Fruit fly (Drosophila melanogaster) whole organism, embryonic: ENCODE results near the gene CG12560.

Source experiments
- Antp ChIP-seq: fragments of 200-800 bp; sonication (Bioruptor generic); optimal IDR thresholded peaks from 3 replicates; lab custom pipeline; 2016; ENCODE audit warnings: missing biosample characterization, missing genetic modification characterization
- Atf-2 ChIP-seq: fragments of 200-800 bp; sonication (Bioruptor generic); optimal IDR thresholded peaks from 2 replicates; lab custom pipeline; 2016; ENCODE audit warnings: missing biosample characterization, missing genetic modification characterization
- BEAF-32 ChIP-seq: fragments of 200-800 bp; sonication (Bioruptor generic); optimal IDR thresholded peaks from 3 replicates; lab custom pipeline; 2017; ENCODE audit warnings: missing biosample characterization, missing genetic modification characterization, mild to moderate bottlenecking, moderate library complexity, missing genetic modification reagents
- Bgb ChIP-seq: fragments of 200-800 bp; sonication (Bioruptor generic); IDR thresholded peaks from 2 replicates; pipeline ENCODE4 v1.3.6; 2022; ENCODE audit warnings: missing biosample characterization, missing genetic modification characterization; ENCODE audit not compliant: partially characterized antibody
- Blimp-1 ChIP-seq: fragments of 200-800 bp; sonication (Bioruptor generic); optimal IDR thresholded peaks from 3 replicates; lab custom pipeline; 2018; ENCODE audit warnings: missing biosample characterization, missing genetic modification characterization, mild to moderate bottlenecking, moderate library complexity, missing genetic modification reagents
- BtbVII ChIP-seq: fragments of 200-800 bp; sonication (Bioruptor generic); optimal IDR thresholded peaks from 3 replicates; lab custom pipeline; 2017; ENCODE audit warnings: missing biosample characterization, mild to moderate bottlenecking, missing genetic modification characterization
- CG10543 ChIP-seq: fragments of 200-800 bp; sonication (Bioruptor generic); optimal IDR thresholded peaks from 3 replicates; lab custom pipeline; 2017; ENCODE audit warnings: missing biosample characterization, mild to moderate bottlenecking, missing genetic modification characterization, moderate library complexity
- CG11695 ChIP-seq: fragments of 200-800 bp; sonication (Bioruptor generic); IDR thresholded peaks from 3 replicates; pipeline ENCODE4 v1.3.6; 2022; ENCODE audit warnings: missing biosample characterization, missing genetic modification characterization
- CG12744 ChIP-seq: fragments of 200-800 bp; sonication (Bioruptor generic); optimal IDR thresholded peaks from 2 replicates; lab custom pipeline; 2016; ENCODE audit warnings: missing biosample characterization, missing genetic modification characterization
- CG12942 ChIP-seq: fragments of 200-800 bp; sonication (Bioruptor generic); optimal IDR thresholded peaks from 3 replicates; lab custom pipeline; 2016; ENCODE audit warnings: missing biosample characterization, missing genetic modification characterization
- CG13296 ChIP-seq: fragments of 200-800 bp; sonication (Bioruptor generic); optimal IDR thresholded peaks from 3 replicates; lab custom pipeline; 2018; ENCODE audit warnings: missing biosample characterization, mild to moderate bottlenecking, missing genetic modification characterization
- CG17361 ChIP-seq: fragments of 200-800 bp; sonication (Bioruptor generic); IDR thresholded peaks from 3 replicates; pipeline ENCODE4 v1.3.6; 2022; ENCODE audit warnings: missing biosample characterization, missing genetic modification characterization
- CG18011 ChIP-seq: fragments of 200-800 bp; sonication (Bioruptor generic); optimal IDR thresholded peaks from 2 replicates; lab custom pipeline; 2017; ENCODE audit warnings: missing biosample characterization, missing genetic modification characterization, mild to moderate bottlenecking, moderate library complexity, missing genotype
- CG18476 ChIP-seq: fragments of 200-800 bp; sonication (Bioruptor generic); optimal IDR thresholded peaks from 2 replicates; lab custom pipeline; 2016; ENCODE audit warnings: missing biosample characterization, mild to moderate bottlenecking, missing genetic modification characterization
- CG2202 ChIP-seq: fragments of 200-800 bp; sonication (Bioruptor generic); optimal IDR thresholded peaks from 2 replicates; lab custom pipeline; 2018; ENCODE audit warnings: missing biosample characterization, mild to moderate bottlenecking, missing genetic modification characterization
- CG3163 ChIP-seq: fragments of 200-800 bp; sonication (Bioruptor generic); optimal IDR thresholded peaks from 3 replicates; lab custom pipeline; 2016; ENCODE audit warnings: missing biosample characterization, missing genetic modification characterization
- CG33213 ChIP-seq: fragments of 200-800 bp; sonication (Bioruptor generic); optimal IDR thresholded peaks from 3 replicates; lab custom pipeline; 2016; ENCODE audit warnings: missing biosample characterization, missing genetic modification characterization
- CG3995 ChIP-seq: fragments of 200-800 bp; sonication (Bioruptor generic); optimal IDR thresholded peaks from 3 replicates; lab custom pipeline; 2016; ENCODE audit warnings: missing biosample characterization, missing genetic modification characterization
- CG4282 ChIP-seq: fragments of 200-800 bp; sonication (Bioruptor generic); optimal IDR thresholded peaks from 2 replicates; lab custom pipeline; 2016; ENCODE audit warnings: missing biosample characterization, missing genetic modification characterization
- CG6791 ChIP-seq: fragments of 200-800 bp; sonication (Bioruptor generic); IDR thresholded peaks from 3 replicates; pipeline ENCODE4 v1.3.6; 2022; ENCODE audit warnings: missing biosample characterization, missing genetic modification characterization; ENCODE audit not compliant: partially characterized antibody
- CG8089 ChIP-seq: fragments of 200-800 bp; sonication (Bioruptor generic); optimal IDR thresholded peaks from 3 replicates; lab custom pipeline; 2016; ENCODE audit warnings: missing biosample characterization, missing genetic modification characterization
- Eip74EF ChIP-seq, 2 experiments: fragments of 200-800 bp in 1 of 2; fragments of >200 bp in 1 of 2; sonication (Bioruptor generic) in 1 of 2; optimal IDR thresholded peaks; 2 replicates each; lab custom pipeline; 2017 to 2019; ENCODE audit warnings: missing biosample characterization in 2 of 2, missing genetic modification characterization in 2 of 2, mild to moderate bottlenecking in 1 of 2, moderate library complexity in 1 of 2
- MBD-R2 ChIP-seq: fragments of 200-800 bp; sonication (Bioruptor generic); IDR thresholded peaks from 2 replicates; pipeline ENCODE4 v1.3.6; 2022; ENCODE audit warnings: missing biosample characterization, missing genetic modification characterization
- MESR4 ChIP-seq: fragments of 200-800 bp; sonication (Bioruptor generic); optimal IDR thresholded peaks from 2 replicates; lab custom pipeline; 2018; ENCODE audit warnings: missing biosample characterization, mild to moderate bottlenecking, missing genetic modification characterization, moderate library complexity
- Poxn ChIP-seq: fragments of 200-800 bp; sonication (Bioruptor generic); IDR thresholded peaks from 2 replicates; pipeline ENCODE4 v1.3.6; 2022; ENCODE audit warnings: missing biosample characterization, missing genetic modification characterization
- Xbp1 ChIP-seq: fragments of 200-800 bp; sonication (Bioruptor generic); optimal IDR thresholded peaks from 3 replicates; lab custom pipeline; 2016; ENCODE audit warnings: missing biosample characterization, mild to moderate bottlenecking, missing genetic modification characterization
- ac ChIP-seq: fragments of 200-800 bp; sonication (Bioruptor generic); optimal IDR thresholded peaks from 3 replicates; lab custom pipeline; 2017; ENCODE audit warnings: missing biosample characterization, mild to moderate bottlenecking, missing genetic modification characterization
- ash1 ChIP-seq: fragments of 200-800 bp; sonication (Bioruptor generic); optimal IDR thresholded peaks from 2 replicates; lab custom pipeline; 2018; ENCODE audit warnings: missing biosample characterization, mild to moderate bottlenecking, missing genetic modification characterization
- bbx ChIP-seq: fragments of 200-800 bp; sonication (Bioruptor generic); IDR thresholded peaks from 2 replicates; pipeline ENCODE4 v1.3.6; 2022; ENCODE audit warnings: missing biosample characterization, missing genetic modification characterization; ENCODE audit not compliant: partially characterized antibody
- bigmax ChIP-seq: fragments of 200-800 bp; sonication (Bioruptor generic); optimal IDR thresholded peaks from 2 replicates; lab custom pipeline; 2018; ENCODE audit warnings: missing biosample characterization, mild to moderate bottlenecking, missing genetic modification characterization
- btn ChIP-seq: fragments of 200-800 bp; sonication (Bioruptor generic); optimal IDR thresholded peaks from 2 replicates; lab custom pipeline; 2016; ENCODE audit warnings: missing biosample characterization, missing genetic modification characterization
- caup ChIP-seq: fragments of 200-800 bp; sonication (Bioruptor generic); optimal IDR thresholded peaks from 3 replicates; lab custom pipeline; 2017; ENCODE audit warnings: missing biosample characterization, mild to moderate bottlenecking, missing genetic modification characterization, moderate library complexity; ENCODE audit not compliant: severe bottlenecking
- h ChIP-seq: fragments of >200 bp; optimal IDR thresholded peaks from 2 replicates; lab custom pipeline; 2017
- lov ChIP-seq, 2 experiments: fragments of 200-800 bp in 1 of 2; fragments of >200 bp in 1 of 2; sonication (Bioruptor generic) in 1 of 2; IDR thresholded peaks in 1 of 2; optimal IDR thresholded peaks in 1 of 2; 2 replicates in 1 of 2; 3 replicates in 1 of 2; pipeline versions ENCODE4 v1.3.6 to Lab custom; 2017 to 2022; ENCODE audit warnings: missing biosample characterization in 1 of 2, missing genetic modification characterization in 1 of 2
- nau ChIP-seq: fragments of 200-800 bp; sonication (Bioruptor generic); optimal IDR thresholded peaks from 3 replicates; lab custom pipeline; 2017; ENCODE audit warnings: missing biosample characterization, mild to moderate bottlenecking, missing genetic modification characterization, missing genetic modification reagents
- nerfin-1 ChIP-seq: fragments of 200-800 bp; sonication (Bioruptor generic); optimal IDR thresholded peaks from 3 replicates; lab custom pipeline; 2019; ENCODE audit warnings: missing biosample characterization, mild to moderate bottlenecking, missing genetic modification characterization, moderate library complexity
- nom ChIP-seq: fragments of 200-800 bp; sonication (Bioruptor generic); optimal IDR thresholded peaks from 2 replicates; lab custom pipeline; 2017; ENCODE audit warnings: missing biosample characterization, missing genetic modification characterization, mild to moderate bottlenecking, moderate library complexity, missing genetic modification reagents
- peb ChIP-seq: fragments of 200-800 bp; sonication (Bioruptor generic); IDR thresholded peaks from 2 replicates; pipeline ENCODE4 v1.3.6; 2022; ENCODE audit warnings: missing biosample characterization, missing genetic modification characterization
- pum ChIP-seq: fragments of 200-800 bp; sonication (Bioruptor generic); optimal IDR thresholded peaks from 2 replicates; lab custom pipeline; 2016; ENCODE audit warnings: missing biosample characterization, missing genetic modification characterization
- repo ChIP-seq: fragments of 200-800 bp; sonication (Bioruptor generic); optimal IDR thresholded peaks from 2 replicates; lab custom pipeline; 2016; ENCODE audit warnings: missing biosample characterization, missing genetic modification characterization
- salm ChIP-seq: fragments of 200-800 bp; sonication (Bioruptor generic); optimal IDR thresholded peaks from 2 replicates; lab custom pipeline; 2018; ENCODE audit warnings: missing biosample characterization, mild to moderate bottlenecking, missing genetic modification characterization
- sima ChIP-seq: fragments of 200-800 bp; sonication (Bioruptor generic); optimal IDR thresholded peaks from 2 replicates; lab custom pipeline; 2016; ENCODE audit warnings: missing biosample characterization, missing genetic modification characterization
- sisA ChIP-seq: fragments of 200-800 bp; sonication (Bioruptor generic); IDR thresholded peaks from 2 replicates; pipeline ENCODE4 v1.3.6; 2022; ENCODE audit warnings: missing biosample characterization, missing genetic modification characterization
- stc ChIP-seq: fragments of 200-800 bp; sonication (Bioruptor generic); IDR thresholded peaks from 2 replicates; pipeline ENCODE4 v1.3.6; 2022; ENCODE audit warnings: missing biosample characterization, missing genetic modification characterization
- trem ChIP-seq: fragments of 200-800 bp; optimal IDR thresholded peaks from 3 replicates; lab custom pipeline; 2019; ENCODE audit warnings: missing biosample characterization, mild to moderate bottlenecking, missing genetic modification characterization, moderate library complexity
- wdn ChIP-seq: fragments of 200-800 bp; sonication (Bioruptor generic); IDR thresholded peaks from 2 replicates; pipeline ENCODE4 v1.3.6; 2022; ENCODE audit warnings: missing biosample characterization, missing genetic modification characterization
- zf30C ChIP-seq: fragments of 200-800 bp; sonication (Bioruptor generic); optimal IDR thresholded peaks from 3 replicates; lab custom pipeline; 2018; ENCODE audit warnings: missing biosample characterization, mild to moderate bottlenecking, missing genetic modification characterization

CG12560 gene

dm6 chr2L:7993984-7994854 is 15.1 kb downstream of the CG12560 start, which contains the start of gene pes (continued):
- TF ChIP-seq sisA (GFP tag; lab: Robert Waterston, UW) (peak; percentile 95), CG6791 (GFP tag; lab: Robert Waterston, UW) (peak; percentile 57; the same call in 2 of the 3 replicates), CG3163 (GFP tag; lab: Kevin White, UChicago) (peak; percentile 90), sima (GFP tag; lab: Kevin White, UChicago) (peak; percentile 10), nau (GFP tag; lab: Kevin White, UChicago) (peak; percentile 92), CG12942 (GFP tag; lab: Kevin White, UChicago) (peak; percentile 62), Poxn (GFP tag; lab: Robert Waterston, UW) (peak; percentile 82), lov (optimal IDR thresholded peaks at IDR 0.05; lab: Kevin White, UChicago) (no peak), lov (GFP tag; IDR thresholded peaks at IDR 0.05; lab: Robert Waterston, UW) (peak; percentile 68; the same call in 1 of the 3 replicates), CG18011 (GFP tag; lab: Kevin White, UChicago) (no peak), CG33213 (GFP tag; lab: Kevin White, UChicago) (peak; percentile 59), CG17361 (peak; percentile 96), MBD-R2 (peak; percentile 91), nerfin-1 (tag; lab: Kevin White, UChicago) (peak; percentile 90), bigmax (GFP tag; lab: Kevin White, UChicago) (no peak), Antp (GFP tag; lab: Kevin White, UChicago) (peak; percentile 81), repo (GFP tag; lab: Kevin White, UChicago) (peak; percentile 70), peb (GFP tag; lab: Robert Waterston, UW) (peak; percentile 89), Xbp1 (GFP tag; lab: Kevin White, UChicago) (peak; percentile 94), nom (GFP tag; lab: Kevin White, UChicago) (peak; percentile 91), CG10543 (GFP tag; lab: Kevin White, UChicago) (peak; percentile 88), BEAF-32 (GFP tag; lab: Kevin White, UChicago) (peak; percentile 7), CG8089 (no peak), trem (tag; lab: Kevin White, UChicago) (peak; percentile 72), Bgb (peak; percentile 63; the same call in 1 of the 2 replicates), ac (GFP tag; lab: Kevin White, UChicago) (peak; percentile 69), Blimp-1 (GFP tag; lab: Kevin White, UChicago) (peak; percentile 87), Atf-2 (GFP tag; lab: Kevin White, UChicago) (peak; percentile 86), BtbVII (GFP tag; lab: Kevin White, UChicago) (peak; percentile 96), CG12744 (GFP tag; lab: Kevin White, UChicago) (peak; percentile 58), CG3995 (peak; percentile 70), salm (peak; percentile 63), CG2202 (peak; percentile 25), ash1 (GFP tag; lab: Kevin White, UChicago) (no peak), bbx (GFP tag; lab: Robert Waterston, UW) (peak; percentile 56; the same call in 1 of the 2 replicates), h (lab: Kevin White, UChicago) (no peak), pum (GFP tag; lab: Kevin White, UChicago) (peak; percentile 88), wdn (GFP tag; lab: Robert Waterston, UW) (peak; percentile 88), stc (peak; percentile 92), CG18476 (GFP tag; lab: Kevin White, UChicago) (peak; percentile 95), btn (GFP tag; lab: Kevin White, UChicago) (peak; percentile 59), CG4282 (peak; percentile 37), Eip74EF (GFP tag; optimal IDR thresholded peaks at IDR 0.05; lab: Kevin White, UChicago) (peak in 1 of 2 experiments; percentile 92), CG13296 (peak; percentile 96), CG11695 (peak; percentile 91), caup (peak; percentile 92), zf30C (GFP tag; lab: Kevin White, UChicago) (peak; percentile 15), MESR4 (peak; percentile 25)
